Fruit fly (Drosophila melanogaster) Kc167 (cell line): ENCODE results near the gene Sox102F.

Experiments
- Myc ChIP-seq: fragments of >200 bp; optimal IDR thresholded peaks from 2 replicates; lab custom pipeline; 2017; ENCODE audit warnings: missing external identifiers
- Sin3A ChIP-seq: fragments of >200 bp; optimal IDR thresholded peaks from 2 replicates; lab custom pipeline; 2018; ENCODE audit warnings: missing external identifiers
- h ChIP-seq: fragments of >200 bp; optimal IDR thresholded peaks from 3 replicates; lab custom pipeline; 2018; ENCODE audit warnings: missing external identifiers
- insv ChIP-seq: fragments of >200 bp; optimal IDR thresholded peaks from 3 replicates; lab custom pipeline; 2018; ENCODE audit warnings: missing external identifiers
- psq ChIP-seq: fragments of >200 bp; optimal IDR thresholded peaks from 2 replicates; lab custom pipeline; 2017; ENCODE audit warnings: missing external identifiers
- ttk ChIP-seq: sonication (Bioruptor generic); optimal IDR thresholded peaks from 2 replicates; lab custom pipeline; 2017; ENCODE audit warnings: missing external identifiers

Gene Sox102F

dm6 chr4:787389-787822 is 46.8 kb downstream of the Sox102F start:
- TF ChIP-seq ttk (lab: Kevin White, UChicago) (no peak), psq (no peak), h (lab: Kevin White, UChicago) (no peak), Sin3A (lab: Kevin White, UChicago) (no peak), Myc (no peak), insv (lab: Kevin White, UChicago) (no peak)
